Worm (Caenorhabditis elegans) whole organism, L1 larva: ENCODE results near the gene F49C12.9.

ENCODE experiments used
- C04F5.9 ChIP-seq: sonication (generic microtip); optimal IDR thresholded peaks from 2 replicates; lab custom pipeline; 2016; ENCODE audit warnings: missing genetic modification characterization, missing compliant biosample characterization
- Y116A8C.19 ChIP-seq: sonication (generic microtip); optimal IDR thresholded peaks from 2 replicates; lab custom pipeline; 2016; ENCODE audit warnings: missing compliant biosample characterization, missing genetic modification characterization, borderline replicate concordance
- aha-1 ChIP-seq: fragments of 150-350 bp; optimal IDR thresholded peaks from 2 replicates; lab custom pipeline; 2014; ENCODE audit warnings: missing biosample characterization, missing genetic modification characterization
- aly-2 ChIP-seq: fragments of 150-350 bp; optimal IDR thresholded peaks from 2 replicates; lab custom pipeline; 2014; ENCODE audit warnings: missing biosample characterization, missing genetic modification characterization
- blmp-1 ChIP-seq: fragments of 150-350 bp; optimal IDR thresholded peaks from 2 replicates; lab custom pipeline; 2014; ENCODE audit warnings: missing biosample characterization, missing genetic modification characterization
- ceh-63 ChIP-seq: fragments of 200-800 bp; sonication (Bioruptor generic); optimal IDR thresholded peaks from 2 replicates; lab custom pipeline; 2018; ENCODE audit warnings: mild to moderate bottlenecking, missing genetic modification characterization, missing compliant biosample characterization
- ceh-8 ChIP-seq: fragments of 200-800 bp; sonication (Bioruptor generic); optimal IDR thresholded peaks from 2 replicates; lab custom pipeline; 2018; ENCODE audit warnings: mild to moderate bottlenecking, missing genetic modification characterization, moderate library complexity, missing compliant biosample characterization
- ceh-82 ChIP-seq, 3 experiments: fragments of 150-350 bp in 1 of 3; sonication (generic microtip) in 2 of 3; optimal IDR thresholded peaks; 2 replicates each; lab custom pipeline; 2014 to 2017; ENCODE audit warnings: missing biosample characterization in 3 of 3, missing genetic modification characterization in 3 of 3
- ceh-90 ChIP-seq: sonication (generic microtip); optimal IDR thresholded peaks from 2 replicates; lab custom pipeline; 2016; ENCODE audit warnings: missing genetic modification characterization, missing compliant biosample characterization
- ces-1 ChIP-seq: fragments of 150-350 bp; optimal IDR thresholded peaks from 2 replicates; lab custom pipeline; 2014; ENCODE audit warnings: missing biosample characterization, missing genetic modification reagents, missing genetic modification characterization
- dpl-1 ChIP-seq, 3 experiments: fragments of 150-350 bp in 2 of 3; sonication (generic microtip) in 1 of 3; optimal IDR thresholded peaks; 2 replicates each; lab custom pipeline; 2014 to 2017; ENCODE audit warnings: missing biosample characterization in 3 of 3, missing genetic modification characterization in 3 of 3, missing genetic modification reagents in 3 of 3
- efl-1 ChIP-seq, 4 experiments: fragments of 150-350 bp; optimal IDR thresholded peaks in 3 of 4; peaks in 1 of 4; 1 replicate in 1 of 4; 2 replicates in 3 of 4; lab custom pipeline; 2014; ENCODE audit warnings: missing biosample characterization in 2 of 4, missing genetic modification characterization in 2 of 4, missing genetic modification reagents in 2 of 4
- egl-13 ChIP-seq: sonication (generic microtip); optimal IDR thresholded peaks from 2 replicates; lab custom pipeline; 2016; ENCODE audit warnings: missing genotype, missing genetic modification reagents, missing genetic modification characterization, missing compliant biosample characterization
- egl-27 ChIP-seq, 2 experiments: fragments of 150-350 bp in 1 of 2; sonication (generic microtip); optimal IDR thresholded peaks; 3 replicates each; lab custom pipeline; 2017 to 2018; ENCODE audit warnings: missing biosample characterization in 2 of 2, missing genetic modification characterization in 2 of 2, missing genetic modification reagents in 2 of 2
- elt-2 ChIP-seq: sonication (generic microtip); optimal IDR thresholded peaks from 2 replicates; lab custom pipeline; 2016; ENCODE audit warnings: missing genetic modification characterization, mild to moderate bottlenecking, inconsistent platforms, missing compliant biosample characterization, missing genetic modification reagents
- elt-3 ChIP-seq, 6 experiments: fragments of 150-350 bp in 1 of 6; sonication (generic microtip); optimal IDR thresholded peaks; 2 replicates each; lab custom pipeline; 2017 to 2018; ENCODE audit warnings: missing biosample characterization in 6 of 6, missing genetic modification characterization in 6 of 6, inconsistent platforms in 1 of 6
- ets-5 ChIP-seq: fragments of 200-800 bp; sonication (Bioruptor generic); IDR thresholded peaks from 2 replicates; pipeline ENCODE4 v1.3.6; 2022; ENCODE audit warnings: missing genetic modification characterization, missing compliant biosample characterization
- fkh-10 ChIP-seq: sonication (generic microtip); optimal IDR thresholded peaks from 2 replicates; lab custom pipeline; 2017; ENCODE audit warnings: missing biosample characterization, missing genetic modification reagents, missing genetic modification characterization
- fkh-8 ChIP-seq: sonication (generic microtip); optimal IDR thresholded peaks from 2 replicates; lab custom pipeline; 2016; ENCODE audit warnings: mild to moderate bottlenecking, missing genetic modification characterization, missing compliant biosample characterization
- hpl-2 ChIP-seq: fragments of 150-350 bp; optimal IDR thresholded peaks from 2 replicates; lab custom pipeline; 2014; ENCODE audit warnings: missing biosample characterization, missing genetic modification reagents, missing genetic modification characterization
- irx-1 ChIP-seq: sonication (generic microtip); optimal IDR thresholded peaks from 2 replicates; lab custom pipeline; 2016; ENCODE audit warnings: missing genetic modification characterization, missing compliant biosample characterization
- lin-14 ChIP-seq: fragments of 200-800 bp; sonication (Bioruptor generic); optimal IDR thresholded peaks from 2 replicates; lab custom pipeline; 2018; ENCODE audit warnings: mild to moderate bottlenecking, missing genetic modification characterization, moderate library complexity, missing compliant biosample characterization
- lin-15B ChIP-seq: fragments of 150-350 bp; sonication (generic microtip); optimal IDR thresholded peaks from 3 replicates; lab custom pipeline; 2014; ENCODE audit warnings: missing biosample characterization, missing genetic modification characterization
- lin-35 ChIP-seq, 2 experiments: fragments of 150-350 bp; optimal IDR thresholded peaks; 2 replicates each; lab custom pipeline; 2014; ENCODE audit warnings: missing biosample characterization in 2 of 2, missing genetic modification characterization in 2 of 2, missing genetic modification reagents in 2 of 2
- lin-39 ChIP-seq: fragments of 150-350 bp; optimal IDR thresholded peaks from 2 replicates; lab custom pipeline; 2014; ENCODE audit warnings: missing biosample characterization, missing genetic modification reagents, missing genetic modification characterization
- mab-9 ChIP-seq: fragments of 200-800 bp; sonication (Bioruptor generic); IDR thresholded peaks from 2 replicates; pipeline ENCODE4 v1.3.6; 2022; ENCODE audit warnings: missing genetic modification reagents, missing genetic modification characterization, missing compliant biosample characterization
- mep-1 ChIP-seq: fragments of 150-350 bp; optimal IDR thresholded peaks from 2 replicates; lab custom pipeline; 2014; ENCODE audit warnings: missing biosample characterization, missing genetic modification characterization
- nhr-12 ChIP-seq: sonication (generic microtip); optimal IDR thresholded peaks from 2 replicates; lab custom pipeline; 2017; ENCODE audit warnings: missing biosample characterization, missing genetic modification characterization
- nhr-19 ChIP-seq: fragments of 200-800 bp; sonication (Bioruptor generic); conservative IDR thresholded peaks from 2 replicates; pipeline ENCODE4 v1.3.6; 2022; ENCODE audit warnings: missing genetic modification characterization, missing compliant biosample characterization
- nhr-20 ChIP-seq: sonication (generic microtip); optimal IDR thresholded peaks from 2 replicates; lab custom pipeline; 2016; ENCODE audit warnings: mild to moderate bottlenecking, missing genetic modification characterization, missing compliant biosample characterization
- nhr-237 ChIP-seq: fragments of 150-350 bp; optimal IDR thresholded peaks from 2 replicates; lab custom pipeline; 2014; ENCODE audit warnings: missing biosample characterization, missing genetic modification characterization
- nhr-28 ChIP-seq: fragments of 150-350 bp; optimal IDR thresholded peaks from 2 replicates; lab custom pipeline; 2014; ENCODE audit warnings: missing biosample characterization, missing genetic modification characterization
- nhr-71 ChIP-seq: sonication (generic microtip); optimal IDR thresholded peaks from 2 replicates; lab custom pipeline; 2016; ENCODE audit warnings: mild to moderate bottlenecking, missing genetic modification characterization, moderate library complexity, missing compliant biosample characterization
- nhr-76 ChIP-seq: sonication (generic microtip); optimal IDR thresholded peaks from 2 replicates; lab custom pipeline; 2017; ENCODE audit warnings: missing biosample characterization, missing genetic modification characterization
- nhr-85 ChIP-seq: sonication (generic microtip); peaks from one replicate; lab custom pipeline; 2016; ENCODE audit warnings: missing genetic modification characterization, inconsistent platforms, missing compliant biosample characterization
- pag-3 ChIP-seq: sonication (generic microtip); optimal IDR thresholded peaks from 2 replicates; lab custom pipeline; 2017; ENCODE audit warnings: missing genetic modification characterization, mild to moderate bottlenecking, missing compliant biosample characterization, antibody characterized with exemption, borderline replicate concordance; ENCODE audit not compliant: insufficient read depth
- pax-3 ChIP-seq: fragments of 200-800 bp; sonication (Bioruptor generic); optimal IDR thresholded peaks from 2 replicates; lab custom pipeline; 2018; ENCODE audit warnings: mild to moderate bottlenecking, missing genetic modification characterization, moderate library complexity, missing compliant biosample characterization
- rnt-1 ChIP-seq: sonication (generic microtip); optimal IDR thresholded peaks from 2 replicates; lab custom pipeline; 2016; ENCODE audit warnings: mild to moderate bottlenecking, missing genetic modification characterization, moderate library complexity, missing compliant biosample characterization
- sup-37 ChIP-seq: fragments of 200-800 bp; sonication (Bioruptor generic); optimal IDR thresholded peaks from 2 replicates; lab custom pipeline; 2018; ENCODE audit warnings: mild to moderate bottlenecking, missing genetic modification characterization, missing compliant biosample characterization
- tbx-2 ChIP-seq: sonication (generic microtip); optimal IDR thresholded peaks from 2 replicates; lab custom pipeline; 2016; ENCODE audit warnings: missing genetic modification characterization, missing compliant biosample characterization
- vab-15 ChIP-seq: sonication (generic microtip); optimal IDR thresholded peaks from 2 replicates; lab custom pipeline; 2017; ENCODE audit warnings: missing genotype, mild to moderate bottlenecking, missing genetic modification characterization, missing compliant biosample characterization
- xbp-1 ChIP-seq: sonication (generic microtip); optimal IDR thresholded peaks from 2 replicates; lab custom pipeline; 2016; ENCODE audit warnings: missing genetic modification characterization, missing compliant biosample characterization
- zag-1 ChIP-seq: fragments of 150-350 bp; optimal IDR thresholded peaks from 2 replicates; lab custom pipeline; 2014; ENCODE audit warnings: missing biosample characterization, missing genetic modification characterization

F49C12.9 gene

ce11 chrIV:9341591-9341990 lies 25.6 kb upstream of the F49C12.9 start, which contains the start of gene vps-26 (continued):
- TF ChIP-seq vab-15 (tag; lab: Kevin White, UChicago) (no peak), elt-3 (tag; optimal IDR thresholded peaks at IDR 0.05; lab: Kevin White, UChicago) (no peak), ceh-8 (GFP tag; lab: Kevin White, UChicago) (no peak), sup-37 (GFP tag; lab: Kevin White, UChicago) (no peak), fkh-10 (GFP tag; lab: Kevin White, UChicago) (no peak)
- TF ChIP-seq, all 84 proteins: peak for 16

- no peak for TF ChIP-seq nhr-28
- no peak for TF ChIP-seq nhr-19
- TF ChIP-seq lin-39 (tag; lab: Kevin White, UChicago), result no peak
- TF ChIP-seq mab-9 (GFP tag; lab: Robert Waterston, UW), result no peak
- TF ChIP-seq Y116A8C.19 (tag; lab: Kevin White, UChicago), result no peak
- TF ChIP-seq rnt-1 (tag; lab: Kevin White, UChicago), result no peak
- no peak for TF ChIP-seq C04F5.9 (tag; lab: Kevin White, UChicago)
- TF ChIP-seq egl-13 (tag; lab: Kevin White, UChicago), result no peak
- no peak for TF ChIP-seq blmp-1
- no peak for TF ChIP-seq nhr-237 (tag; lab: Kevin White, UChicago)
- TF ChIP-seq ceh-63, result no peak
- no peak for TF ChIP-seq nhr-12 (tag; lab: Kevin White, UChicago)
- no peak for TF ChIP-seq ces-1 (GFP tag; lab: Kevin White, UChicago)
- no peak for TF ChIP-seq tbx-2 (tag; lab: Kevin White, UChicago)
- TF ChIP-seq ceh-82 (tag; optimal IDR thresholded peaks at IDR 0.05; lab: Kevin White, UChicago), result no peak
- no peak for TF ChIP-seq nhr-76
- no peak for TF ChIP-seq sup-37 (GFP tag; lab: Kevin White, UChicago)
Observed at ce11 chrIV:9339205-9339604, 23.2 kb upstream of the F49C12.9 start, which contains the start of gene T20D3.6. Gene T20D3.6 (minus strand): TSS chrIV:9339305.

- peak; percentile 13 for TF ChIP-seq rnt-1 (tag; lab: Kevin White, UChicago)
- no peak for TF ChIP-seq elt-2 (tag; lab: Kevin White, UChicago)
Observed at ce11 chrIV:9336538-9337090, 20.6 kb upstream of the F49C12.9 start, which contains the start of gene T20D3.5. Gene T20D3.5 (plus strand): TSS chrIV:9337040.

ce11 chrIV:9335552-9336251 lies 19.7 kb upstream of the F49C12.9 start, which contains the start of the genes coa-4 and T20D3.14:
Gene coa-4 (minus strand): TSS chrIV:9335602.
Gene T20D3.14 (minus strand): TSS chrIV:9335909.
- TF ChIP-seq egl-27 (tag; optimal IDR thresholded peaks at IDR 0.05; lab: Kevin White, UChicago) (no peak), nhr-85 (peak; percentile 55), nhr-71 (tag; lab: Kevin White, UChicago) (peak; percentile 71), ceh-90 (no peak), lin-15B (tag; lab: Kevin White, UChicago) (no peak), zag-1 (tag; lab: Kevin White, UChicago) (no peak), mep-1 (tag; lab: Kevin White, UChicago) (peak; percentile 41), pax-3 (tag; lab: Kevin White, UChicago) (no peak), sup-37 (GFP tag; lab: Kevin White, UChicago) (no peak), fkh-8 (tag; lab: Kevin White, UChicago) (no peak), aly-2 (no peak), hpl-2 (GFP tag; lab: Kevin White, UChicago) (no peak), dpl-1 (GFP tag; optimal IDR thresholded peaks at IDR 0.05; lab: Kevin White, UChicago) (peak in 2 of 3 experiments; percentile 17 to 48), efl-1 (optimal IDR thresholded peaks at IDR 0.05; lab: Kevin White, UChicago) (peak; percentile 50 to 57), efl-1 (GFP tag; optimal IDR thresholded peaks at IDR 0.05 in 1 of 2; lab: Kevin White, UChicago) (peak; percentile 43 to 83), nhr-20 (tag; lab: Kevin White, UChicago) (peak; percentile 64), lin-14 (GFP tag; lab: Kevin White, UChicago) (peak; percentile 75), xbp-1 (tag; lab: Kevin White, UChicago) (peak; percentile 48), rnt-1 (tag; lab: Kevin White, UChicago) (peak; percentile 33), nhr-28 (no peak), blmp-1 (peak; percentile 39), ets-5 (GFP tag; lab: Robert Waterston, UW) (no peak), pag-3 (tag; lab: Kevin White, UChicago) (no peak), tbx-2 (tag; lab: Kevin White, UChicago) (peak; percentile 43), elt-2 (tag; lab: Kevin White, UChicago) (peak; percentile 17), aha-1 (no peak), irx-1 (tag; lab: Kevin White, UChicago) (peak; percentile 9), lin-35 (GFP tag; optimal IDR thresholded peaks at IDR 0.05; lab: Kevin White, UChicago) (peak; percentile 41 to 64)
